Worm (Caenorhabditis elegans) whole organism, L4 larva: ENCODE measurements around the gene Y57A10A.29.

ENCODE experiments used
- F37D6.2 ChIP-seq: sonication (generic microtip); optimal IDR thresholded peaks from 2 replicates; lab custom pipeline; 2016; ENCODE audit warnings: mild to moderate bottlenecking, missing genetic modification characterization, missing compliant biosample characterization
- Y105C5A.15 ChIP-seq: fragments of 200-800 bp; sonication (Bioruptor generic); IDR thresholded peaks from 2 replicates; pipeline ENCODE4 v1.3.6; 2022; ENCODE audit warnings: missing genetic modification characterization, missing compliant biosample characterization
- ZK337.2 ChIP-seq: fragments of 200-800 bp; sonication (Bioruptor generic); IDR thresholded peaks from 2 replicates; pipeline ENCODE4 v1.3.6; 2022; ENCODE audit warnings: missing genetic modification reagents, missing genetic modification characterization, missing compliant biosample characterization
- arid-1 ChIP-seq: fragments of 200-800 bp; sonication (Bioruptor generic); conservative IDR thresholded peaks from 2 replicates; pipeline ENCODE4 v1.3.6; 2022; ENCODE audit warnings: missing genetic modification reagents, missing genetic modification characterization, missing compliant biosample characterization
- ceh-28 ChIP-seq: fragments of 150-350 bp; optimal IDR thresholded peaks from 2 replicates; lab custom pipeline; 2014; ENCODE audit warnings: missing biosample characterization, missing genetic modification reagents, missing genetic modification characterization
- cey-2 ChIP-seq: sonication (generic microtip); optimal IDR thresholded peaks from 3 replicates; lab custom pipeline; 2017; ENCODE audit warnings: missing genetic modification characterization, mild to moderate bottlenecking, missing compliant biosample characterization, antibody characterized with exemption, borderline replicate concordance; ENCODE audit not compliant: insufficient read depth
- ctbp-1 ChIP-seq: fragments of 200-800 bp; sonication (Bioruptor generic); IDR thresholded peaks from 2 replicates; pipeline ENCODE4 v1.3.6; 2022; ENCODE audit warnings: missing genetic modification reagents, missing genetic modification characterization, missing compliant biosample characterization
- daf-8 ChIP-seq: fragments of 200-800 bp; sonication (Bioruptor generic); IDR thresholded peaks from 2 replicates; pipeline ENCODE4 v1.3.6; 2022; ENCODE audit warnings: missing genetic modification characterization, missing compliant biosample characterization
- dmd-8 ChIP-seq: fragments of 200-800 bp; sonication (Bioruptor generic); IDR thresholded peaks from 2 replicates; pipeline ENCODE4 v1.3.6; 2022; ENCODE audit warnings: missing genetic modification characterization, missing compliant biosample characterization
- duxl-1 ChIP-seq: sonication (generic microtip); optimal IDR thresholded peaks from 2 replicates; lab custom pipeline; 2016; ENCODE audit warnings: mild to moderate bottlenecking, missing genetic modification characterization, moderate library complexity, missing compliant biosample characterization; ENCODE audit not compliant: poor library complexity
- fos-1 ChIP-seq: fragments of 150-350 bp; optimal IDR thresholded peaks from 2 replicates; lab custom pipeline; 2014; ENCODE audit warnings: missing biosample characterization, missing genetic modification characterization
- hif-1 ChIP-seq, 2 experiments: sonication (generic microtip); optimal IDR thresholded peaks; 2 replicates each; lab custom pipeline; 2016 to 2017; ENCODE audit warnings: missing compliant biosample characterization in 2 of 2, missing genetic modification characterization in 2 of 2, missing genetic modification reagents in 2 of 2, missing genotype in 2 of 2, mild to moderate bottlenecking in 1 of 2
- hmg-1.1 ChIP-seq: fragments of 200-800 bp; sonication (Bioruptor generic); IDR thresholded peaks from 2 replicates; pipeline ENCODE4 v1.3.6; 2022; ENCODE audit warnings: missing genetic modification reagents, missing genetic modification characterization, missing compliant biosample characterization
- lim-7 ChIP-seq: fragments of 200-800 bp; sonication (Bioruptor generic); IDR thresholded peaks from 2 replicates; pipeline ENCODE4 v1.3.6; 2022; ENCODE audit warnings: missing genetic modification characterization, missing compliant biosample characterization
- lin-1 ChIP-seq: fragments of 200-800 bp; sonication (Bioruptor generic); IDR thresholded peaks from 2 replicates; pipeline ENCODE4 v1.3.6; 2022; ENCODE audit warnings: missing genetic modification reagents, missing genetic modification characterization, missing compliant biosample characterization
- lin-13 ChIP-seq: fragments of 150-350 bp; optimal IDR thresholded peaks from 2 replicates; lab custom pipeline; 2014; ENCODE audit warnings: missing biosample characterization, missing genetic modification reagents, missing genetic modification characterization
- lir-3 ChIP-seq: sonication (generic microtip); optimal IDR thresholded peaks from 2 replicates; lab custom pipeline; 2016; ENCODE audit warnings: mild to moderate bottlenecking, missing genetic modification characterization, missing compliant biosample characterization
- mdl-1 ChIP-seq, 2 experiments: fragments of 150-350 bp in 1 of 2; sonication (generic microtip) in 1 of 2; optimal IDR thresholded peaks; 2 replicates each; lab custom pipeline; 2014 to 2017; ENCODE audit warnings: missing biosample characterization in 2 of 2, missing genetic modification characterization in 2 of 2
- mdt-29 ChIP-seq: fragments of 200-800 bp; sonication (Bioruptor generic); IDR thresholded peaks from 2 replicates; pipeline ENCODE4 v1.3.6; 2022; ENCODE audit warnings: missing genetic modification reagents, missing genetic modification characterization, missing compliant biosample characterization
- mep-1 ChIP-seq: fragments of 150-350 bp; sonication (generic microtip); optimal IDR thresholded peaks from 3 replicates; lab custom pipeline; 2014; ENCODE audit warnings: missing biosample characterization, missing genetic modification characterization
- mxl-3 ChIP-seq: fragments of 200-800 bp; sonication (Bioruptor generic); optimal IDR thresholded peaks from 2 replicates; lab custom pipeline; 2018; ENCODE audit warnings: mild to moderate bottlenecking, missing genetic modification characterization, missing compliant biosample characterization
- nhr-102 ChIP-seq: sonication (generic microtip); optimal IDR thresholded peaks from 2 replicates; lab custom pipeline; 2016; ENCODE audit warnings: mild to moderate bottlenecking, missing genetic modification characterization, moderate library complexity, missing compliant biosample characterization
- nhr-237 ChIP-seq: sonication (generic microtip); optimal IDR thresholded peaks from 2 replicates; lab custom pipeline; 2017; ENCODE audit warnings: missing biosample characterization, missing genetic modification characterization
- nhr-25 ChIP-seq: sonication (generic microtip); optimal IDR thresholded peaks from 2 replicates; lab custom pipeline; 2017; ENCODE audit warnings: missing genetic modification characterization, mild to moderate bottlenecking, missing compliant biosample characterization, antibody characterized with exemption, moderate library complexity, borderline replicate concordance; ENCODE audit not compliant: insufficient read depth
- nhr-28 ChIP-seq: fragments of 150-350 bp; optimal IDR thresholded peaks from 2 replicates; lab custom pipeline; 2014; ENCODE audit warnings: missing biosample characterization, missing genetic modification characterization
- nhr-41 ChIP-seq: fragments of 200-800 bp; sonication (Bioruptor generic); IDR thresholded peaks from 2 replicates; pipeline ENCODE4 v1.3.6; 2022; ENCODE audit warnings: missing genetic modification reagents, missing genetic modification characterization, missing compliant biosample characterization
- nhr-42 ChIP-seq: fragments of 200-800 bp; sonication (Bioruptor generic); IDR thresholded peaks from 2 replicates; pipeline ENCODE4 v1.3.6; 2022; ENCODE audit warnings: missing genetic modification characterization, missing compliant biosample characterization
- nhr-48 ChIP-seq: sonication (generic microtip); optimal IDR thresholded peaks from 2 replicates; lab custom pipeline; 2016; ENCODE audit warnings: mild to moderate bottlenecking, missing genetic modification characterization, missing compliant biosample characterization
- nhr-77 ChIP-seq: fragments of 150-350 bp; optimal IDR thresholded peaks from 2 replicates; lab custom pipeline; 2014; ENCODE audit warnings: missing biosample characterization, missing genetic modification characterization
- pha-4 ChIP-seq, 2 experiments: fragments of 150-350 bp in 1 of 2; fragments of 200-800 bp in 1 of 2; sonication (Bioruptor generic) in 1 of 2; IDR thresholded peaks in 1 of 2; optimal IDR thresholded peaks in 1 of 2; 2 replicates each; pipeline versions ENCODE4 v1.3.6 to Lab custom; 2014 to 2022; ENCODE audit warnings: missing genetic modification characterization in 2 of 2, missing genetic modification reagents in 2 of 2, missing biosample characterization in 1 of 2, missing compliant biosample characterization in 1 of 2
- pqm-1 ChIP-seq: sonication (generic microtip); optimal IDR thresholded peaks from 2 replicates; lab custom pipeline; 2017; ENCODE audit warnings: missing biosample characterization, missing genetic modification characterization
- saeg-2 ChIP-seq: fragments of 200-800 bp; sonication (Bioruptor generic); IDR thresholded peaks from 2 replicates; pipeline ENCODE4 v1.3.6; 2022; ENCODE audit warnings: missing genetic modification reagents, missing genetic modification characterization, missing compliant biosample characterization
- sdz-12 ChIP-seq: fragments of 200-800 bp; sonication (Bioruptor generic); optimal IDR thresholded peaks from 2 replicates; lab custom pipeline; 2018; ENCODE audit warnings: mild to moderate bottlenecking, missing genetic modification characterization, missing compliant biosample characterization
- set-16 ChIP-seq: fragments of 200-800 bp; sonication (Bioruptor generic); IDR thresholded peaks from 2 replicates; pipeline ENCODE4 v1.3.6; 2022; ENCODE audit warnings: missing genetic modification reagents, missing genetic modification characterization, missing compliant biosample characterization
- skn-1 ChIP-seq: fragments of 150-350 bp; optimal IDR thresholded peaks from 2 replicates; lab custom pipeline; 2014; ENCODE audit warnings: missing biosample characterization, missing genetic modification characterization
- snpc-1.2 ChIP-seq: fragments of 200-800 bp; sonication (Bioruptor generic); IDR thresholded peaks from 2 replicates; pipeline ENCODE4 v1.3.6; 2022; ENCODE audit warnings: missing genetic modification reagents, missing genetic modification characterization, missing compliant biosample characterization
- zfp-3 ChIP-seq: fragments of 200-800 bp; sonication (Bioruptor generic); conservative IDR thresholded peaks from 2 replicates; pipeline ENCODE4 v1.3.6; 2022; ENCODE audit warnings: missing genetic modification reagents, missing genetic modification characterization, missing compliant biosample characterization
- ztf-11 ChIP-seq: fragments of 150-350 bp; optimal IDR thresholded peaks from 2 replicates; lab custom pipeline; 2014; ENCODE audit warnings: missing biosample characterization, missing genetic modification characterization

The Y57A10A.29 gene

ce11 chrII:12241792-12242191, 37.6 kb upstream of the Y57A10A.29 start:
- TF ChIP-seq dmd-8 (GFP tag; lab: Robert Waterston, UW) (no peak), ceh-28 (tag; lab: Kevin White, UChicago) (peak; percentile 88)

- TF ChIP-seq lir-3 (tag; lab: Kevin White, UChicago) (no peak), pha-4 (GFP tag; IDR thresholded peaks at IDR 0.05; lab: Robert Waterston, UW) (no peak), pha-4 (tag; optimal IDR thresholded peaks at IDR 0.05; lab: Kevin White, UChicago) (no peak), ctbp-1 (GFP tag; lab: Robert Waterston, UW) (no peak), lin-1 (GFP tag; lab: Robert Waterston, UW) (no peak), hmg-1.1 (no peak), ZK337.2 (GFP tag; lab: Robert Waterston, UW) (no peak), nhr-48 (tag; lab: Kevin White, UChicago) (no peak), arid-1 (GFP tag; lab: Robert Waterston, UW) (0 out of 2 replicates have a peak, but pooled peaks have one; percentile 12), Y105C5A.15 (GFP tag; lab: Robert Waterston, UW) (peak; percentile 69; the same call in 1 of the 2 replicates), mdt-29 (no peak), hif-1 (tag; optimal IDR thresholded peaks at IDR 0.05; lab: Kevin White, UChicago) (no peak), snpc-1.2 (GFP tag; lab: Robert Waterston, UW) (no peak), mep-1 (no peak), daf-8 (GFP tag; lab: Robert Waterston, UW) (no peak), ztf-11 (no peak), set-16 (GFP tag; lab: Robert Waterston, UW) (peak; percentile 85), nhr-42 (GFP tag; lab: Robert Waterston, UW) (no peak), mxl-3 (GFP tag; lab: Kevin White, UChicago) (no peak), sdz-12 (GFP tag; lab: Kevin White, UChicago) (peak; percentile 3), nhr-77 (no peak), mdl-1 (tag; optimal IDR thresholded peaks at IDR 0.05; lab: Kevin White, UChicago) (no peak), lin-13 (GFP tag; lab: Kevin White, UChicago) (no peak), nhr-102 (no peak)
Observed at ce11 chrII:12242551-12242950, 36.8 kb upstream of the Y57A10A.29 start, which contains the start of gene Y57A10A.24. TSS of gene Y57A10A.24 (plus strand) at chrII:12242946.

- TF ChIP-seq snpc-1.2 (GFP tag; lab: Robert Waterston, UW) = no peak
- peak; percentile 1 for TF ChIP-seq ceh-28 (tag; lab: Kevin White, UChicago)
Observed at ce11 chrII:12249042-12249441, 30.3 kb upstream of the Y57A10A.29 start, which contains the start of gene tag-276. TSS of gene tag-276 (minus strand) at chrII:12249142.

ce11 chrII:12255545-12256233, 23.7 kb upstream of the Y57A10A.29 start:
- TF ChIP-seq ceh-28 (tag; lab: Kevin White, UChicago) (peak; percentile 96), zfp-3 (GFP tag; lab: Robert Waterston, UW) (no peak), lin-1 (GFP tag; lab: Robert Waterston, UW) (no peak), cey-2 (no peak), pqm-1 (tag; lab: Kevin White, UChicago) (no peak)

- no peak for TF ChIP-seq nhr-28 (tag; lab: Kevin White, UChicago)
- TF ChIP-seq saeg-2 (GFP tag; lab: Robert Waterston, UW) = no peak
- no peak for TF ChIP-seq nhr-25 (tag; lab: Kevin White, UChicago)
- no peak for TF ChIP-seq lim-7
- no peak for TF ChIP-seq fos-1 (tag; lab: Kevin White, UChicago)
- TF ChIP-seq nhr-41 = no peak
- no peak for TF ChIP-seq F37D6.2 (tag; lab: Kevin White, UChicago)
- TF ChIP-seq duxl-1 (tag; lab: Kevin White, UChicago) = no peak
- TF ChIP-seq skn-1 = no peak
- no peak for TF ChIP-seq nhr-237 (tag; lab: Kevin White, UChicago)
Observed at ce11 chrII:12256528-12256927, 22.8 kb upstream of the Y57A10A.29 start, which contains the start of gene parn-2. TSS of gene parn-2 (minus strand) at chrII:12256628.
